Fruit fly (Drosophila melanogaster) whole organism, prepupa: ENCODE data around the gene CG13920.
A peak's percentile ranks its signal among the peaks of the same experiment; 100 is the strongest.

Experiments
- Blimp-1 ChIP-seq: fragments of 200-800 bp; sonication (Bioruptor generic); optimal IDR thresholded peaks from 3 replicates; lab custom pipeline; 2017; ENCODE audit warnings: missing biosample characterization, missing genetic modification characterization, mild to moderate bottlenecking, moderate library complexity, missing genetic modification reagents
- CG10631 ChIP-seq: fragments of 200-800 bp; sonication (Bioruptor generic); optimal IDR thresholded peaks from 2 replicates; lab custom pipeline; 2016; ENCODE audit warnings: missing biosample characterization, missing genetic modification characterization
- CG10669 ChIP-seq: fragments of 200-800 bp; sonication (Bioruptor generic); optimal IDR thresholded peaks from 3 replicates; lab custom pipeline; 2018; ENCODE audit warnings: missing biosample characterization, mild to moderate bottlenecking, missing genetic modification characterization, moderate library complexity
- CG11294 ChIP-seq: fragments of 200-800 bp; sonication (Bioruptor generic); IDR thresholded peaks from 2 replicates; pipeline ENCODE4 v1.3.6; 2022; ENCODE audit warnings: missing biosample characterization, missing genetic modification characterization
- CG11762 ChIP-seq: fragments of 200-800 bp; sonication (Bioruptor generic); optimal IDR thresholded peaks from 3 replicates; lab custom pipeline; 2016; ENCODE audit warnings: missing biosample characterization, missing genetic modification characterization; ENCODE audit not compliant: insufficient read depth
- CG11902 ChIP-seq: fragments of 200-800 bp; sonication (Bioruptor generic); optimal IDR thresholded peaks from 3 replicates; lab custom pipeline; 2016; ENCODE audit warnings: missing biosample characterization, missing genetic modification characterization
- CG15336 ChIP-seq: fragments of 200-800 bp; sonication (Bioruptor generic); IDR thresholded peaks from 2 replicates; pipeline ENCODE4 v1.3.6; 2022; ENCODE audit warnings: missing biosample characterization, missing genetic modification characterization
- CG1621 ChIP-seq: fragments of 200-800 bp; sonication (Bioruptor generic); optimal IDR thresholded peaks from 3 replicates; lab custom pipeline; 2018; ENCODE audit warnings: missing biosample characterization, mild to moderate bottlenecking, missing genetic modification characterization
- CG16779 ChIP-seq: fragments of 200-800 bp; sonication (Bioruptor generic); optimal IDR thresholded peaks from 3 replicates; lab custom pipeline; 2017; ENCODE audit warnings: missing biosample characterization, mild to moderate bottlenecking, missing genetic modification characterization
- CG3032 ChIP-seq: fragments of 200-800 bp; optimal IDR thresholded peaks from 2 replicates; lab custom pipeline; 2019; ENCODE audit warnings: missing biosample characterization, mild to moderate bottlenecking, missing genetic modification characterization, moderate library complexity
- CG31627 ChIP-seq: fragments of 200-800 bp; sonication (Bioruptor generic); optimal IDR thresholded peaks from 3 replicates; lab custom pipeline; 2016; ENCODE audit warnings: missing biosample characterization, missing genetic modification characterization
- CG32006 ChIP-seq: fragments of 200-800 bp; sonication (Bioruptor generic); optimal IDR thresholded peaks from 3 replicates; lab custom pipeline; 2017; ENCODE audit warnings: missing biosample characterization, mild to moderate bottlenecking, missing genetic modification characterization
- CG34406 ChIP-seq: fragments of 200-800 bp; sonication (Bioruptor generic); optimal IDR thresholded peaks from 3 replicates; lab custom pipeline; 2016; ENCODE audit warnings: missing biosample characterization, missing genetic modification characterization
- CG3919 ChIP-seq: fragments of 200-800 bp; sonication (Bioruptor generic); optimal IDR thresholded peaks from 3 replicates; lab custom pipeline; 2016; ENCODE audit warnings: missing biosample characterization, missing genetic modification characterization
- CG4318 ChIP-seq: fragments of 200-800 bp; sonication (Bioruptor generic); optimal IDR thresholded peaks from 3 replicates; lab custom pipeline; 2017; ENCODE audit warnings: missing biosample characterization, mild to moderate bottlenecking, missing genetic modification characterization
- CG6163 ChIP-seq: fragments of 200-800 bp; sonication (Bioruptor generic); IDR thresholded peaks from 3 replicates; pipeline ENCODE4 v1.3.6; 2022; ENCODE audit warnings: missing biosample characterization, missing genetic modification characterization
- CG6276 ChIP-seq: fragments of 200-800 bp; sonication (Bioruptor generic); optimal IDR thresholded peaks from 2 replicates; lab custom pipeline; 2017; ENCODE audit warnings: missing biosample characterization, mild to moderate bottlenecking, missing genetic modification characterization
- CG6792 ChIP-seq: fragments of 200-800 bp; sonication (Bioruptor generic); optimal IDR thresholded peaks from 3 replicates; lab custom pipeline; 2016; ENCODE audit warnings: missing biosample characterization, missing genetic modification characterization
- CG6808 ChIP-seq: fragments of 200-800 bp; sonication (Bioruptor generic); optimal IDR thresholded peaks from 3 replicates; lab custom pipeline; 2017; ENCODE audit warnings: missing biosample characterization, missing genetic modification characterization, mild to moderate bottlenecking, moderate library complexity, missing genetic modification reagents
- CG6854 ChIP-seq: fragments of 200-800 bp; sonication (Bioruptor generic); optimal IDR thresholded peaks from 2 replicates; lab custom pipeline; 2017; ENCODE audit warnings: missing biosample characterization, mild to moderate bottlenecking, missing genetic modification characterization
- CG7368 ChIP-seq: fragments of 200-800 bp; sonication (Bioruptor generic); optimal IDR thresholded peaks from 3 replicates; lab custom pipeline; 2016; ENCODE audit warnings: missing biosample characterization, missing genetic modification characterization
- CG8119 ChIP-seq: fragments of 200-800 bp; sonication (Bioruptor generic); IDR thresholded peaks from 3 replicates; pipeline ENCODE4 v1.3.6; 2022; ENCODE audit warnings: missing biosample characterization, missing genetic modification characterization
- CG8319 ChIP-seq: fragments of 200-800 bp; sonication (Bioruptor generic); optimal IDR thresholded peaks from 3 replicates; lab custom pipeline; 2016; ENCODE audit warnings: missing biosample characterization, missing genetic modification characterization
- CG8632 ChIP-seq: fragments of 200-800 bp; sonication (Bioruptor generic); optimal IDR thresholded peaks from 3 replicates; lab custom pipeline; 2016; ENCODE audit warnings: missing biosample characterization, missing genetic modification characterization
- CG9139 ChIP-seq: fragments of 200-800 bp; sonication (Bioruptor generic); optimal IDR thresholded peaks from 3 replicates; lab custom pipeline; 2017; ENCODE audit warnings: missing biosample characterization, mild to moderate bottlenecking, missing genetic modification characterization
- Eip75B ChIP-seq: fragments of 200-800 bp; sonication (Bioruptor generic); optimal IDR thresholded peaks from 3 replicates; lab custom pipeline; 2016; ENCODE audit warnings: missing biosample characterization, missing genetic modification characterization
- Eip78C ChIP-seq: fragments of 200-800 bp; sonication (Bioruptor generic); peaks from one replicate; lab custom pipeline; 2016; ENCODE audit warnings: missing biosample characterization, missing genetic modification characterization
- Eip93F ChIP-seq: fragments of 200-800 bp; sonication (Bioruptor generic); optimal IDR thresholded peaks from 2 replicates; lab custom pipeline; 2016; ENCODE audit warnings: missing biosample characterization, mild to moderate bottlenecking, missing genetic modification characterization
- Ets21C ChIP-seq: fragments of 200-800 bp; sonication (Bioruptor generic); optimal IDR thresholded peaks from 3 replicates; lab custom pipeline; 2016; ENCODE audit warnings: missing biosample characterization, missing genetic modification characterization
- Gug ChIP-seq: fragments of 200-800 bp; sonication (Bioruptor generic); IDR thresholded peaks from 2 replicates; pipeline ENCODE4 v1.3.6; 2022; ENCODE audit warnings: missing biosample characterization, missing genetic modification characterization
- Hr38 ChIP-seq: sonication (Bioruptor generic); optimal IDR thresholded peaks from 2 replicates; lab custom pipeline; 2016; ENCODE audit warnings: missing biosample characterization, missing genetic modification characterization
- Hr39 ChIP-seq: fragments of 200-800 bp; sonication (Bioruptor generic); optimal IDR thresholded peaks from 2 replicates; lab custom pipeline; 2016; ENCODE audit warnings: missing biosample characterization, missing genetic modification characterization
- Hr4 ChIP-seq: fragments of 200-800 bp; sonication (Bioruptor generic); optimal IDR thresholded peaks from 3 replicates; lab custom pipeline; 2016; ENCODE audit warnings: missing biosample characterization, missing genetic modification characterization
- Lpt ChIP-seq: fragments of 200-800 bp; sonication (Bioruptor generic); optimal IDR thresholded peaks from 3 replicates; lab custom pipeline; 2016; ENCODE audit warnings: missing biosample characterization, missing genetic modification characterization
- Met ChIP-seq: fragments of 200-800 bp; sonication (Bioruptor generic); optimal IDR thresholded peaks from 3 replicates; lab custom pipeline; 2016; ENCODE audit warnings: missing biosample characterization, missing genetic modification characterization
- OdsH ChIP-seq: fragments of 200-800 bp; sonication (Bioruptor generic); optimal IDR thresholded peaks from 3 replicates; lab custom pipeline; 2016; ENCODE audit warnings: missing biosample characterization, missing genetic modification characterization
- Smox ChIP-seq: fragments of 200-800 bp; sonication (Bioruptor generic); optimal IDR thresholded peaks from 3 replicates; lab custom pipeline; 2016; ENCODE audit warnings: missing biosample characterization, missing genetic modification characterization
- Sox102F ChIP-seq: fragments of 200-800 bp; sonication (Bioruptor generic); optimal IDR thresholded peaks from 2 replicates; lab custom pipeline; 2016; ENCODE audit warnings: missing biosample characterization, mild to moderate bottlenecking, missing genetic modification characterization
- Sox15 ChIP-seq: fragments of 200-800 bp; sonication (Bioruptor generic); optimal IDR thresholded peaks from 3 replicates; lab custom pipeline; 2016; ENCODE audit warnings: missing biosample characterization, missing genetic modification characterization
- achi ChIP-seq: fragments of 200-800 bp; sonication (Bioruptor generic); optimal IDR thresholded peaks from 3 replicates; lab custom pipeline; 2016; ENCODE audit warnings: missing biosample characterization, missing genetic modification characterization
- cyc ChIP-seq: fragments of 200-800 bp; sonication (Bioruptor generic); optimal IDR thresholded peaks from 3 replicates; lab custom pipeline; 2016; ENCODE audit warnings: missing biosample characterization, missing genetic modification characterization
- dsx ChIP-seq: fragments of 200-800 bp; optimal IDR thresholded peaks from 3 replicates; lab custom pipeline; 2019; ENCODE audit warnings: missing biosample characterization, mild to moderate bottlenecking, missing genetic modification characterization, moderate library complexity; ENCODE audit not compliant: poor library complexity, severe bottlenecking
- esn ChIP-seq: fragments of 200-800 bp; sonication (Bioruptor generic); optimal IDR thresholded peaks from 2 replicates; lab custom pipeline; 2016; ENCODE audit warnings: missing biosample characterization, mild to moderate bottlenecking, missing genetic modification characterization, moderate library complexity
- fd59A ChIP-seq: fragments of 200-800 bp; sonication (Bioruptor generic); optimal IDR thresholded peaks from 2 replicates; lab custom pipeline; 2017; ENCODE audit warnings: missing biosample characterization, mild to moderate bottlenecking, missing genetic modification characterization, missing genetic modification reagents
- fd85E ChIP-seq: fragments of 200-800 bp; sonication (Bioruptor generic); optimal IDR thresholded peaks from 3 replicates; lab custom pipeline; 2016; ENCODE audit warnings: missing biosample characterization, missing genetic modification characterization
- fkh ChIP-seq: fragments of 200-800 bp; sonication (Bioruptor generic); optimal IDR thresholded peaks from 3 replicates; lab custom pipeline; 2017; ENCODE audit warnings: missing biosample characterization, mild to moderate bottlenecking, missing genetic modification characterization, moderate library complexity
- lz ChIP-seq: fragments of 200-800 bp; sonication (Bioruptor generic); optimal IDR thresholded peaks from 3 replicates; lab custom pipeline; 2016; ENCODE audit warnings: missing biosample characterization, missing genetic modification characterization
- net ChIP-seq: fragments of 200-800 bp; sonication (Bioruptor generic); optimal IDR thresholded peaks from 3 replicates; lab custom pipeline; 2016; ENCODE audit warnings: missing biosample characterization, missing genetic modification characterization
- salr ChIP-seq, 2 experiments: fragments of 200-800 bp; sonication (Bioruptor generic); optimal IDR thresholded peaks; 3 replicates each; lab custom pipeline; 2016 to 2018; ENCODE audit warnings: missing biosample characterization in 2 of 2, missing genetic modification characterization in 2 of 2, mild to moderate bottlenecking in 1 of 2
- svp ChIP-seq: fragments of 200-800 bp; sonication (Bioruptor generic); peaks from one replicate; lab custom pipeline; 2016; ENCODE audit warnings: missing biosample characterization, missing genetic modification characterization
- vri ChIP-seq: fragments of 200-800 bp; sonication (Bioruptor generic); optimal IDR thresholded peaks from 3 replicates; lab custom pipeline; 2016; ENCODE audit warnings: missing biosample characterization, mild to moderate bottlenecking, missing genetic modification characterization

CG13920 gene

DNA sequence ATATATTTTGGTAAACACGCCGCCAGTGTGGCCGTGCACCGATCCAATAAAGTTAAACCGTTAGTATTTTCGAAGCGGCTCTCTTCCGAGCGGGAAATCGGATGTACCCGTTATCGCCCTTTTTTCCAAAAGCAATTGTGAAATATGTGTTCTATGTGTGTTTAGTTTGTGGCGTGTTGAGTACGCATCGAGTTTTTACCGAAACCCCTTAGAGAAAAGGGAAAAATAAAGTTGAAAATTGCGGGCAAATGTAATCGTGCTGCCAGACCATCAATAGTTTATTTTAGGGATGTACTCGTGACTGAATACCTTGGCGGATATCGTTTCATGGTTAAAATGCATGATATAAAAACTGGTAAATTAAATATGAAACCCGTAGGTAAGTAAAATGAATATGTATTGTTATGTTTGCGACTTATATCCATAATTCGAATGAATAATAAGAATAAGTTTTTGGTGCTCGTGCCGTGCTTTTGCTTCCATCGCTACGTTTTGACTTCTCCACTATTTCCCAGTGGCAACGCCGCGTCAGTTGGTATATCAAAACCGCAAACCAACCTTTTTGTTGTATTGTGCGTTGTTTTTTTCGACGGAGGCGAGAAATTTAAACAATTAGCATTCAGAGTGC lies 9.4 kb upstream of the CG13920 start, which contains the start of the genes Mettl2 and Bgb:
Gene Mettl2, minus strand, starts transcription at position 51 of the 628 bp plus-strand sequence.
Gene Bgb, plus strand, starts transcription at position 527 of the 628 bp plus-strand sequence.
- TF ChIP-seq Eip93F (GFP tag; lab: Kevin White, UChicago) (no peak), Eip78C (GFP tag; lab: Kevin White, UChicago) (no peak), CG6163 (peak; percentile 83), CG6276 (GFP tag; lab: Kevin White, UChicago) (no peak), Lpt (GFP tag; lab: Kevin White, UChicago) (no peak), lz (GFP tag; lab: Kevin White, UChicago) (peak; percentile 89), CG8119 (GFP tag; lab: Robert Waterston, UW) (peak; percentile 53), CG7368 (GFP tag; lab: Kevin White, UChicago) (peak; percentile 40), Hr38 (GFP tag; lab: Kevin White, UChicago) (no peak), salr (GFP tag; optimal IDR thresholded peaks at IDR 0.05; lab: Kevin White, UChicago) (peak in 1 of 2 experiments; percentile 29), CG9139 (GFP tag; lab: Kevin White, UChicago) (peak; percentile 6), CG32006 (GFP tag; lab: Kevin White, UChicago) (peak; percentile 72), net (GFP tag; lab: Kevin White, UChicago) (no peak), CG34406 (GFP tag; lab: Kevin White, UChicago) (peak; percentile 58), CG3919 (peak; percentile 74), Eip75B (GFP tag; lab: Kevin White, UChicago) (no peak), vri (GFP tag; lab: Kevin White, UChicago) (no peak), Hr4 (GFP tag; lab: Kevin White, UChicago) (peak; percentile 81), CG3032 (tag; lab: Kevin White, UChicago) (peak; percentile 81), CG10669 (GFP tag; lab: Kevin White, UChicago) (no peak), Sox102F (no peak), CG6808 (GFP tag; lab: Kevin White, UChicago) (no peak), CG11902 (GFP tag; lab: Kevin White, UChicago) (peak; percentile 79), CG16779 (tag; lab: Kevin White, UChicago) (no peak), svp (GFP tag; lab: Kevin White, UChicago) (no peak), achi (GFP tag; lab: Kevin White, UChicago) (peak; percentile 73), Sox15 (peak; percentile 79), Blimp-1 (GFP tag; lab: Kevin White, UChicago) (no peak), CG8319 (GFP tag; lab: Kevin White, UChicago) (peak; percentile 64), CG8632 (peak; percentile 51), CG4318 (no peak), CG6854 (no peak), CG15336 (GFP tag; lab: Robert Waterston, UW) (no peak), dsx (GFP tag; lab: Kevin White, UChicago) (no peak), fkh (GFP tag; lab: Kevin White, UChicago) (no peak), Met (GFP tag; lab: Kevin White, UChicago) (no peak), Smox (GFP tag; lab: Kevin White, UChicago) (peak; percentile 73), Ets21C (GFP tag; lab: Kevin White, UChicago) (peak; percentile 85), CG31627 (GFP tag; lab: Kevin White, UChicago) (peak; percentile 90), Hr39 (peak; percentile 90), CG1621 (tag; lab: Kevin White, UChicago) (peak; percentile 47), CG11294 (GFP tag; lab: Robert Waterston, UW) (peak; percentile 54; the same call in 1 of the 2 replicates), OdsH (GFP tag; lab: Kevin White, UChicago) (no peak), CG6792 (GFP tag; lab: Kevin White, UChicago) (peak; percentile 75), cyc (GFP tag; lab: Kevin White, UChicago) (peak; percentile 88), esn (GFP tag; lab: Kevin White, UChicago) (peak; percentile 85), CG10631 (GFP tag; lab: Kevin White, UChicago) (peak; percentile 83), CG11762 (peak; percentile 35), Gug (GFP tag; lab: Robert Waterston, UW) (peak; percentile 68; the same call in 1 of the 2 replicates), fd59A (peak; percentile 32), fd85E (GFP tag; lab: Kevin White, UChicago) (no peak)
